Worm (Caenorhabditis elegans): Measurements from ENCODE around the gene drp-1.

ce11 chrIV:5548843-5549242 lies 10.6 kb downstream of the drp-1 start:
- no peak for TF ChIP-seq F26F4.8 (GFP tag; conservative IDR thresholded peaks at IDR 0.05)
- TF ChIP-seq lin-15B (tag; optimal IDR thresholded peaks at IDR 0.05): no peak
- peak in 1 of 2 experiments; percentile 85 for TF ChIP-seq mdl-1 (tag; optimal IDR thresholded peaks at IDR 0.05)
- TF ChIP-seq zag-1 (tag; optimal IDR thresholded peaks at IDR 0.05): no peak
- TF ChIP-seq saeg-2 (GFP tag; IDR thresholded peaks at IDR 0.05): no peak
- TF ChIP-seq jun-1 (tag; optimal IDR thresholded peaks at IDR 0.05): no peak
